Worm (Caenorhabditis elegans): ENCODE results near the gene T21E8.6.
A peak's percentile ranks its signal among the peaks of the same experiment; 100 is the strongest.

Gene T21E8.6

ce11 chrX:10928948-10929563 is 47.0 kb downstream of the T21E8.6 start, which contains the start of gene dgn-1:
Gene dgn-1 (minus strand): TSS chrX:10928998.
- TF ChIP-seq pha-4 (tag; optimal IDR thresholded peaks at IDR 0.05) = no peak

- TF ChIP-seq bed-3 (GFP tag; optimal IDR thresholded peaks at IDR 0.05) (no peak), elt-1 (tag; optimal IDR thresholded peaks at IDR 0.05; ENCODE audit: borderline replicate concordance, insufficient read depth) (peak; percentile 91), nhr-2 (tag; optimal IDR thresholded peaks at IDR 0.05) (peak; percentile 86), elt-3 (tag; optimal IDR thresholded peaks at IDR 0.05) (no peak), unc-62 (GFP tag; optimal IDR thresholded peaks at IDR 0.05) (peak; percentile 66), lsy-2 (tag; optimal IDR thresholded peaks at IDR 0.05) (no peak), ceh-43 (GFP tag; optimal IDR thresholded peaks at IDR 0.05) (no peak), zip-8 (tag; optimal IDR thresholded peaks at IDR 0.05) (peak; percentile 88), ham-2 (GFP tag; optimal IDR thresholded peaks at IDR 0.05) (peak; percentile 32)
Observed at ce11 chrX:10932087-10932486, 50.0 kb downstream of the T21E8.6 start.
